Worm (Caenorhabditis elegans): Measurements from ENCODE around the gene C30F2.5.

The C30F2.5 gene

ce11 chrX:16094370-16094769 lies at the start of gene C30F2.5:
Gene C30F2.5 (plus strand): TSS chrX:16094670.
- TF ChIP-seq cebp-2 (GFP tag; IDR thresholded peaks at IDR 0.05) (no peak), rec-8 (tag; optimal IDR thresholded peaks at IDR 0.05) (no peak), cebp-1 (GFP tag; IDR thresholded peaks at IDR 0.05) (no peak), cebp-1 (tag; optimal IDR thresholded peaks at IDR 0.05) (no peak), die-1 (tag; optimal IDR thresholded peaks at IDR 0.05) (no peak)

ce11 chrX:16046379-16046778 lies 48.1 kb upstream of the C30F2.5 start:
- TF ChIP-seq attf-6 (GFP tag; IDR thresholded peaks at IDR 0.05) (no peak), madf-10 (tag; optimal IDR thresholded peaks at IDR 0.05) (no peak), ztf-6 (GFP tag; IDR thresholded peaks at IDR 0.05) (no peak), rpc-1 (optimal IDR thresholded peaks at IDR 0.05) (no peak), rpc-1 (tag; optimal IDR thresholded peaks at IDR 0.05) (no peak), ceh-58 (GFP tag; IDR thresholded peaks at IDR 0.05) (no peak), ztf-26 (tag; optimal IDR thresholded peaks at IDR 0.05) (no peak), F39B2.1 (GFP tag; IDR thresholded peaks at IDR 0.05) (no peak), F37B4.10 (GFP tag; IDR thresholded peaks at IDR 0.05) (no peak), ccch-3 (GFP tag; optimal IDR thresholded peaks at IDR 0.05) (no peak), him-1 (tag; optimal IDR thresholded peaks at IDR 0.05) (no peak), mel-28 (tag; optimal IDR thresholded peaks at IDR 0.05; ENCODE audit: borderline replicate concordance) (no peak), madf-6 (GFP tag; IDR thresholded peaks at IDR 0.05) (no peak), ztf-28 (GFP tag; IDR thresholded peaks at IDR 0.05) (no peak), nfya-1 (tag; optimal IDR thresholded peaks at IDR 0.05; ENCODE audit: borderline replicate concordance, insufficient read depth) (no peak)

- TF ChIP-seq efl-1 (GFP tag; optimal IDR thresholded peaks at IDR 0.05) = no peak
- TF ChIP-seq egl-44 (GFP tag; IDR thresholded peaks at IDR 0.05) = no peak
- TF ChIP-seq mes-4 (tag; optimal IDR thresholded peaks at IDR 0.05) = no peak
- TF ChIP-seq cebp-2 (GFP tag; IDR thresholded peaks at IDR 0.05) = no peak
- TF ChIP-seq cebp-1 (GFP tag; IDR thresholded peaks at IDR 0.05) = no peak
- TF ChIP-seq cebp-1 (tag; optimal IDR thresholded peaks at IDR 0.05) = no peak
- TF ChIP-seq mel-28 (tag; optimal IDR thresholded peaks at IDR 0.05; ENCODE audit: borderline replicate concordance) = no peak
- TF ChIP-seq Y79H2A.3 (GFP tag; conservative IDR thresholded peaks at IDR 0.05) = no peak
- no peak for TF ChIP-seq ets-4 (GFP tag; optimal IDR thresholded peaks at IDR 0.05)
- TF ChIP-seq somi-1 (GFP tag; optimal IDR thresholded peaks at IDR 0.05) = no peak
Observed at ce11 chrX:16049573-16049972, 44.9 kb upstream of the C30F2.5 start, which contains the start of gene cpd-2. Gene cpd-2 (plus strand): TSS chrX:16049873.

ce11 chrX:16055245-16055644 lies 39.2 kb upstream of the C30F2.5 start, which contains the start of gene T27A8.7:
Gene T27A8.7 (plus strand): TSS chrX:16055545.
- TF ChIP-seq nfya-1 (tag; optimal IDR thresholded peaks at IDR 0.05; ENCODE audit: borderline replicate concordance, insufficient read depth) (no peak), hlh-12 (tag; optimal IDR thresholded peaks at IDR 0.05) (no peak), K11D2.4 (GFP tag; IDR thresholded peaks at IDR 0.05) (no peak), somi-1 (GFP tag; optimal IDR thresholded peaks at IDR 0.05) (no peak), madf-8 (GFP tag; conservative IDR thresholded peaks at IDR 0.05) (no peak), nhr-179 (tag; optimal IDR thresholded peaks at IDR 0.05) (no peak), pbrm-1 (GFP tag; IDR thresholded peaks at IDR 0.05) (no peak), unc-62 (GFP tag; optimal IDR thresholded peaks at IDR 0.05) (no peak), F49E8.2 (tag; optimal IDR thresholded peaks at IDR 0.05; ENCODE audit: insufficient read depth) (no peak), F57A8.1 (GFP tag; optimal IDR thresholded peaks at IDR 0.05) (no peak), Y53F4B.3 (GFP tag; IDR thresholded peaks at IDR 0.05) (no peak), tbp1 (GFP tag; optimal IDR thresholded peaks at IDR 0.05) (no peak), nhr-27 (tag; optimal IDR thresholded peaks at IDR 0.05) (no peak), ceh-27 (GFP tag; optimal IDR thresholded peaks at IDR 0.05) (no peak), F52B5.7 (tag; optimal IDR thresholded peaks at IDR 0.05) (no peak), Y53G8AR.9 (GFP tag; conservative IDR thresholded peaks at IDR 0.05) (no peak), attf-3 (GFP tag; conservative IDR thresholded peaks at IDR 0.05) (no peak)

Measured in whole organism, young adult.